Worm (Caenorhabditis elegans) whole organism, L2 larva: Measurements from ENCODE around the gene F10C2.3.

Experiments
- F13H6.1 ChIP-seq: sonication (generic microtip); optimal IDR thresholded peaks from 2 replicates; lab custom pipeline; 2016; ENCODE audit warnings: missing genetic modification characterization, missing compliant biosample characterization
- R02D3.7 ChIP-seq: fragments of 150-350 bp; optimal IDR thresholded peaks from 2 replicates; lab custom pipeline; 2014; ENCODE audit warnings: missing biosample characterization, missing genetic modification characterization
- alr-1 ChIP-seq: fragments of 150-350 bp; optimal IDR thresholded peaks from 2 replicates; lab custom pipeline; 2014; ENCODE audit warnings: missing biosample characterization, missing genetic modification characterization
- egl-27 ChIP-seq: sonication (generic microtip); optimal IDR thresholded peaks from 3 replicates; lab custom pipeline; 2017; ENCODE audit warnings: missing biosample characterization, missing genetic modification reagents, missing genetic modification characterization
- lin-13 ChIP-seq: fragments of 150-350 bp; optimal IDR thresholded peaks from 2 replicates; lab custom pipeline; 2014; ENCODE audit warnings: missing biosample characterization, missing genetic modification reagents, missing genetic modification characterization
- nhr-10 ChIP-seq: sonication (generic microtip); optimal IDR thresholded peaks from 2 replicates; lab custom pipeline; 2017; ENCODE audit warnings: missing biosample characterization, missing genetic modification characterization

DNA sequence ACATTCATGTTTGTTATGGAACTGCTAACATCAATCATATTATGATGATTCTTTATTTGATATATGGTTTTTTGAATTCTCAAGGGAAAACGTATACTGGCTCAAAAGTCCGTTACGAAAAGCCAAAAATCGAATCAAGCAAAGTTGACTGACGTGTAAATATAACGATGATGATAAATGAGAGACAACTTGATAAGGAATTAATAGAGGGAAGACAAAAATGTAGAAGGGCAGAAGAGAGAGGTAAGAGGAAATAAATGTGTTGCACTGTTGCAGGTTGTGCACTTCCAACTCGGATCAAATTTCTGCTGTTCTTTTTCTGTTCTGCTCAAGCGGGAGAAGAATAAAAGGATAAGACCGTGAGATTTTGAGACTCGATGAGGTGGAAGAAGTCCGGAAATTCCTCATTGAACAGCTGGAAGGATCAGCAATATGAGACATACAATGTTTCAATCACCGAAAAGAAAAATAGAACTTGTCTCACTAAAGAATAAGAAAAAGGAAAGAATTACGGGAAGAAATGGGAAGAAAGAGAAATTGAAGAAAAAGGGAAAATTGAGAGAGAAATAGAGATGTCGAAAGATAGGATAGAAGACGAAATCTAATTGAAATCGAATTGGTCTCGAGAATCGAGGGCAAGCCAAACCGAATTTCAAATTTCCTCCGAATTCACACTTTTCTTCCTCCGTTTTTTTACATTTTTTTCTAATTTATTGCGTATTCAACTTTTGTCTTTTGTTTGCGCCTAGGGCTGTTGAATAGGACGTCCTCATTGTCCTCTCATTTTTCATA, 33.9 kb upstream of the F10C2.3 start:
- TF ChIP-seq lin-13 (GFP tag; lab: Kevin White, UChicago) (no peak), R02D3.7 (no peak), egl-27 (tag; lab: Kevin White, UChicago) (no peak), alr-1 (tag; lab: Kevin White, UChicago) (no peak), F13H6.1 (tag; lab: Kevin White, UChicago) (no peak), nhr-10 (no peak)
